Worm (Caenorhabditis elegans) whole organism, L4/young adult: ENCODE results near the gene sas-5.

ENCODE experiments used
- W03F9.2 ChIP-seq: fragments of 150-350 bp; optimal IDR thresholded peaks from 2 replicates; lab custom pipeline; 2014; ENCODE audit warnings: missing biosample characterization, missing genetic modification characterization
- dao-5 ChIP-seq: sonication (generic microtip); optimal IDR thresholded peaks from 2 replicates; lab custom pipeline; 2016; ENCODE audit warnings: missing genotype, missing genetic modification characterization, moderate library complexity, missing compliant biosample characterization
- him-1 ChIP-seq: sonication (generic microtip); optimal IDR thresholded peaks from 2 replicates; lab custom pipeline; 2016; ENCODE audit warnings: missing genotype, missing genetic modification reagents, missing genetic modification characterization, missing compliant biosample characterization

DNA sequence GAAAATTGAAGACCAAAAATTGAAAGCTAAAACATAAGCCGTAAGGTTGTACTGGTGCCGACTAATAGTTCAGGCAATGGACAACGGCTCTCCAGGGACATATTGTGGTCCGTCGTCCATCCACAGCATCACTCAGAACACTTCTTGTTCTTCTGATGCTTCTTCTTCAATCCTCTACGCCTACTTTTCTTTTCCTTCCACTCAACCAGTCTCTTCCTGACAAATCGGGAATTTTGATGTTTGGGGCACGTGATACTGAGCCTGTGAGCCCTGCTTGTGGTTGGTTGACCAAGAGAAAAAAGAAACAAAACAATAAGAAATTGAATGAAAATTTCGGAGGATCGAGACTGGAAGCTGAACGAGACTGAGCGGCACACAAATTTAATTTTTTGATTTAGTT lies 10.7 kb downstream of the sas-5 start:
- no peak for TF ChIP-seq him-1 (tag; lab: Kevin White, UChicago)
- no peak for TF ChIP-seq dao-5 (tag; lab: Kevin White, UChicago)
- TF ChIP-seq W03F9.2 (tag; lab: Kevin White, UChicago), result no peak
